Worm (Caenorhabditis elegans): ENCODE data around the gene Y73B6BL.44.

Y73B6BL.44 gene

ce11 chrIV:6506424-6506823 lies 13.0 kb downstream of the Y73B6BL.44 start, which contains the start of gene pqn-89:
TSS of gene pqn-89 (plus strand) at chrIV:6506724.
- TF ChIP-seq lin-32 (GFP tag; optimal IDR thresholded peaks at IDR 0.05) (no peak), mep-1 (tag; optimal IDR thresholded peaks at IDR 0.05) (no peak), drap-1 (GFP tag; optimal IDR thresholded peaks at IDR 0.05) (no peak), ces-1 (GFP tag; optimal IDR thresholded peaks at IDR 0.05) (no peak), nhr-237 (tag; optimal IDR thresholded peaks at IDR 0.05) (no peak), mab-5 (tag; optimal IDR thresholded peaks at IDR 0.05) (no peak), ceh-43 (GFP tag; optimal IDR thresholded peaks at IDR 0.05) (no peak), ceh-83 (GFP tag; optimal IDR thresholded peaks at IDR 0.05) (no peak), blmp-1 (tag; optimal IDR thresholded peaks at IDR 0.05) (no peak), elt-1 (tag; optimal IDR thresholded peaks at IDR 0.05; ENCODE audit: borderline replicate concordance, insufficient read depth) (no peak), ztf-11 (tag; optimal IDR thresholded peaks at IDR 0.05) (no peak), sptf-1 (tag; optimal IDR thresholded peaks at IDR 0.05) (no peak), nhr-12 (tag; optimal IDR thresholded peaks at IDR 0.05) (no peak), elt-3 (tag; optimal IDR thresholded peaks at IDR 0.05) (no peak), nhr-28 (tag; optimal IDR thresholded peaks at IDR 0.05) (no peak), pha-4 (tag; optimal IDR thresholded peaks at IDR 0.05) (no peak), mls-2 (tag; optimal IDR thresholded peaks at IDR 0.05) (no peak), lsy-2 (tag; optimal IDR thresholded peaks at IDR 0.05) (no peak), lin-13 (tag; optimal IDR thresholded peaks at IDR 0.05) (no peak)

ce11 chrIV:6511767-6512166 lies 18.4 kb downstream of the Y73B6BL.44 start:
- TF ChIP-seq ztf-11 (tag; optimal IDR thresholded peaks at IDR 0.05) = no peak
- no peak for TF ChIP-seq nhr-28 (tag; optimal IDR thresholded peaks at IDR 0.05)
- no peak for TF ChIP-seq nhr-12 (tag; optimal IDR thresholded peaks at IDR 0.05)
- no peak for TF ChIP-seq flh-1 (GFP tag; optimal IDR thresholded peaks at IDR 0.05)
- no peak for TF ChIP-seq mls-2 (tag; optimal IDR thresholded peaks at IDR 0.05)
- TF ChIP-seq nhr-237 (tag; optimal IDR thresholded peaks at IDR 0.05) = no peak
- no peak for TF ChIP-seq nhr-76 (tag; optimal IDR thresholded peaks at IDR 0.05)

- TF ChIP-seq lin-13 (tag; optimal IDR thresholded peaks at IDR 0.05) = no peak
- TF ChIP-seq mab-5 (tag; optimal IDR thresholded peaks at IDR 0.05) = no peak
- no peak for TF ChIP-seq nhr-28 (tag; optimal IDR thresholded peaks at IDR 0.05)
These were observed 21.3 kb downstream of the Y73B6BL.44 start for ce11 chrIV:6514700-6515099.

- no peak for TF ChIP-seq ces-1 (GFP tag; optimal IDR thresholded peaks at IDR 0.05)
- no peak for TF ChIP-seq lin-32 (GFP tag; optimal IDR thresholded peaks at IDR 0.05)
These were observed 24.5 kb downstream of the Y73B6BL.44 start, which contains the start of gene C01G5.7 for ce11 chrIV:6517859-6518258. TSS of gene C01G5.7 (plus strand) at chrIV:6518159.

- TF ChIP-seq unc-39 (tag; optimal IDR thresholded peaks at IDR 0.05) (no peak), mab-5 (tag; optimal IDR thresholded peaks at IDR 0.05) (no peak), unc-120 (tag; optimal IDR thresholded peaks at IDR 0.05; ENCODE audit: poor library complexity, severe bottlenecking) (no peak), ceh-43 (GFP tag; optimal IDR thresholded peaks at IDR 0.05) (no peak), zip-8 (tag; optimal IDR thresholded peaks at IDR 0.05) (no peak), blmp-1 (tag; optimal IDR thresholded peaks at IDR 0.05) (peak; percentile 77)
These were observed 26.2 kb downstream of the Y73B6BL.44 start, which contains the start of gene C01G5.9 for ce11 chrIV:6519593-6519992. TSS of gene C01G5.9 (plus strand) at chrIV:6519893.

ce11 chrIV:6522305-6522917 lies 29.0 kb downstream of the Y73B6BL.44 start, which contains the start of gene ddi-1:
TSS of gene ddi-1 (plus strand) at chrIV:6522867.
- TF ChIP-seq mls-2 (tag; optimal IDR thresholded peaks at IDR 0.05) (no peak), ztf-11 (tag; optimal IDR thresholded peaks at IDR 0.05) (no peak), elt-1 (tag; optimal IDR thresholded peaks at IDR 0.05; ENCODE audit: borderline replicate concordance, insufficient read depth) (no peak), unc-62 (GFP tag; optimal IDR thresholded peaks at IDR 0.05) (no peak), nhr-12 (tag; optimal IDR thresholded peaks at IDR 0.05) (no peak), flh-1 (GFP tag; optimal IDR thresholded peaks at IDR 0.05) (no peak), lin-32 (GFP tag; optimal IDR thresholded peaks at IDR 0.05) (no peak), ham-2 (GFP tag; optimal IDR thresholded peaks at IDR 0.05) (no peak), bed-3 (GFP tag; optimal IDR thresholded peaks at IDR 0.05) (no peak), cnd-1 (tag; optimal IDR thresholded peaks at IDR 0.05) (no peak), nhr-237 (tag; optimal IDR thresholded peaks at IDR 0.05) (no peak), nhr-76 (tag; optimal IDR thresholded peaks at IDR 0.05) (no peak), ceh-83 (GFP tag; optimal IDR thresholded peaks at IDR 0.05) (no peak), elt-3 (tag; optimal IDR thresholded peaks at IDR 0.05) (no peak)
